Worm (Caenorhabditis elegans): Measurements from ENCODE around the gene twk-16.
A peak's percentile ranks its signal among the peaks of the same experiment; 100 is the strongest.

Gene twk-16

DNA sequence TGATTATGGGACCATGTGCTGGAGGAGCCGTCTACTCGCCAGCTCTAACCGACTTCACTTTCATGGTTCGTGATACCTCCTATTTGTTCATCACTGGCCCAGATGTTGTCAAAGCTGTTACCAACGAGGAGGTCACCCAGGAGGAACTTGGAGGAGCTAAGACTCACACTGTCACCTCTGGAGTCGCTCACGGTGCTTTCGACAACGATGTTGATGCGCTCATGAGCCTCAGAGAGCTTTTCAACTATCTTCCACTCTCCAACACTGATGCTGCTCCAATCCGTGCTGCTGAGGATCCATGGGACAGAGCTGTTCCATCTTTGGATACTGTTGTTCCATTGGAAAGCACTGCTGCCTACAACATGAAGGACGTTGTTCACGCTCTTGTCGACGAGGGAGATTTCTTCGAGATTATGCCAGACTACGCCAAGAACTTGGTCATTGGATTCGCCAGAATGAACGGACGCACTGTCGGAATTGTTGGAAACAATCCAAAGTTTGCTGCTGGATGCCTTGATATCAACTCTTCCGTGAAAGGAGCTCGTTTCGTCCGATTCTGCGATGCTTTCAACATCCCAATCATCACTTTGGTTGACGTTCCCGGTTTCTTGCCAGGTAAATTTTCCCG lies 10.3 kb downstream of the twk-16 start:
- no peak for TF ChIP-seq vab-7 (GFP tag; IDR thresholded peaks at IDR 0.05)
- peak; percentile 82 for TF ChIP-seq aha-1 (tag)
- peak in 1 of 2 experiments; percentile 90 for TF ChIP-seq unc-62 (GFP tag; optimal IDR thresholded peaks at IDR 0.05 in 1 of 2)
- no peak for TF ChIP-seq unc-62 (tag; optimal IDR thresholded peaks at IDR 0.05)

DNA sequence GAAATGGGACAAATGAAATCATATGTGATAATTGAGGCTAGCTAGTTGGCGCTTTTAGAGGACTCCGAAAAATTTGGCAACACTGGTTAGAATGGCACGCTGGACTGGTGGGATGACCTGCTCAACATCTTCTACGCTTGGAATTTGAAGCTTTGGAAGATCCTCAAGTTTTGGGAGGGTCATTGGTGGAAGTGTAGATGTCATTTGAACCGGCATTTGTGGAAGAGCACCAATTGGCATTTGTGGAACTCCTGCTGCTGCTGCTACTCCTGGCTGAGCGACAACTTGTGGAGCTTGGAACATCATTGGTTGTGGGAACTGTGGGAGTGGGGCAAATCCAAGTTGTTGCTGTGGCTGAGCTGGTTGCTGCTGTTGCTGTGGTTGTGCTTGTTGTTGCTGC lies 11.5 kb downstream of the twk-16 start:
- peak in 1 of 2 experiments; percentile 15 for TF ChIP-seq lsy-2 (tag; optimal IDR thresholded peaks at IDR 0.05)
- no peak for TF ChIP-seq dpl-1 (GFP tag; optimal IDR thresholded peaks at IDR 0.05)
- TF ChIP-seq pqm-1 (tag; optimal IDR thresholded peaks at IDR 0.05): no peak
- TF ChIP-seq set-16 (GFP tag; IDR thresholded peaks at IDR 0.05): peak; percentile 32; the same call in 1 of the 2 replicates
- peak; percentile 42; the same call in 1 of the 2 replicates for TF ChIP-seq hmg-1.1 (GFP tag; IDR thresholded peaks at IDR 0.05)
- 0 out of 2 replicates have a peak, but pooled peaks have one; percentile 4 for TF ChIP-seq nhr-42 (GFP tag; IDR thresholded peaks at IDR 0.05)
- peak; percentile 6; the same call in 1 of the 2 replicates for TF ChIP-seq egl-43 (GFP tag; IDR thresholded peaks at IDR 0.05)
- TF ChIP-seq ceh-44 (GFP tag; IDR thresholded peaks at IDR 0.05): no peak
- TF ChIP-seq T26A8.4 (GFP tag; IDR thresholded peaks at IDR 0.05): 0 out of 2 replicates have a peak, but pooled peaks have one; percentile 21
- no peak for TF ChIP-seq cey-2 (tag; optimal IDR thresholded peaks at IDR 0.05; ENCODE audit: borderline replicate concordance, insufficient read depth)
- no peak for TF ChIP-seq spr-1 (tag; optimal IDR thresholded peaks at IDR 0.05)
- TF ChIP-seq lin-15B (tag; optimal IDR thresholded peaks at IDR 0.05): no peak
- TF ChIP-seq lin-13 (GFP tag; optimal IDR thresholded peaks at IDR 0.05): no peak
- no peak for TF ChIP-seq ceh-32 (tag; optimal IDR thresholded peaks at IDR 0.05; ENCODE audit: poor library complexity)
- peak in 1 of 2 experiments; percentile 20 for TF ChIP-seq daf-16 (GFP tag; optimal IDR thresholded peaks at IDR 0.05)
- TF ChIP-seq daf-16 (tag; optimal IDR thresholded peaks at IDR 0.05): no peak
- no peak for TF ChIP-seq T20F7.1 (GFP tag; optimal IDR thresholded peaks at IDR 0.05)
- peak; percentile 71 for TF ChIP-seq aha-1 (tag)
- peak; percentile 68; the same call in 1 of the 2 replicates for TF ChIP-seq dmd-8 (GFP tag; IDR thresholded peaks at IDR 0.05)
- no peak for TF ChIP-seq ztf-7 (tag; optimal IDR thresholded peaks at IDR 0.05)
- no peak for TF ChIP-seq attf-4 (tag; optimal IDR thresholded peaks at IDR 0.05)
- TF ChIP-seq hlh-11 (tag; optimal IDR thresholded peaks at IDR 0.05): peak; percentile 0
- TF ChIP-seq ama-1 (optimal IDR thresholded peaks at IDR 0.05): peak; percentile 83
- TF ChIP-seq nhr-28 (tag; optimal IDR thresholded peaks at IDR 0.05): no peak

- TF ChIP-seq nhr-11 (tag; optimal IDR thresholded peaks at IDR 0.05): no peak
- no peak for TF ChIP-seq spr-3 (GFP tag; optimal IDR thresholded peaks at IDR 0.05)
- no peak for TF ChIP-seq dpl-1 (GFP tag; optimal IDR thresholded peaks at IDR 0.05)
- no peak for TF ChIP-seq ceh-32 (tag; optimal IDR thresholded peaks at IDR 0.05; ENCODE audit: poor library complexity)
- TF ChIP-seq hlh-11 (tag; optimal IDR thresholded peaks at IDR 0.05): peak; percentile 9
- no peak for TF ChIP-seq pha-4 (GFP tag; IDR thresholded peaks at IDR 0.05)
- no peak for TF ChIP-seq pha-4 (tag; optimal IDR thresholded peaks at IDR 0.05)
- TF ChIP-seq set-16 (GFP tag; IDR thresholded peaks at IDR 0.05): peak; percentile 49; the same call in 1 of the 2 replicates
- TF ChIP-seq mxl-3 (GFP tag; optimal IDR thresholded peaks at IDR 0.05): peak; percentile 24
- peak; percentile 38 for TF ChIP-seq aha-1 (tag)
- TF ChIP-seq mdt-29 (GFP tag; IDR thresholded peaks at IDR 0.05): no peak
- TF ChIP-seq unc-130 (GFP tag; optimal IDR thresholded peaks at IDR 0.05): no peak
- TF ChIP-seq T26A8.4 (GFP tag; IDR thresholded peaks at IDR 0.05): no peak
Measured at ce11 chrX:3094304-3094703, 13.4 kb downstream of the twk-16 start, which contains the start of gene wrt-2. Gene wrt-2 (minus strand): TSS chrX:3094349.

DNA sequence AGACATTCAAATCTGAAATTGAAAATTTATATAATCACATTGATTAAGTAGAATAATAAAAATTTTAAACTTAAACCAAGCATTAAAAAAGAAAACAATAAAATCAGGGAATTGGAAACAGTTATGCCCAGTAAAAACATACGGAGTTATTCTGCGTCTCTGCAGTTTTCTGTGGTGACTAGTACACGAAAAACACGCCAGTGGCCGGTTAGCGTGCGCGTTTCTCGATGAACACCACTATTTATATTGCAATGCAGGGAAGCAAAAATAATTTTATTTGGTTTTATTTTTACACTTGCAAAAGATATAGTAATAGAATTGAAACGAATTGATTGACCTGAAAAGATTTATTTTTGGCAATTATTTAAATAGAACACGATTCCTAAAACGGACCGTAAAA lies 18.9 kb downstream of the twk-16 start, which contains the start of gene sec-3:
TSS of gene sec-3 (minus strand) at position 21 of the 400 bp plus-strand sequence.
- no peak for TF ChIP-seq cey-2 (tag; optimal IDR thresholded peaks at IDR 0.05; ENCODE audit: borderline replicate concordance, insufficient read depth)
- TF ChIP-seq zfp-3 (GFP tag; conservative IDR thresholded peaks at IDR 0.05): peak; percentile 68
- peak; percentile 94 for TF ChIP-seq mep-1 (tag; optimal IDR thresholded peaks at IDR 0.05)
- no peak for TF ChIP-seq lim-7 (GFP tag; IDR thresholded peaks at IDR 0.05)
- peak; percentile 75; the same call in 1 of the 2 replicates for TF ChIP-seq daf-19 (GFP tag; conservative IDR thresholded peaks at IDR 0.05)
- TF ChIP-seq dve-1 (tag; optimal IDR thresholded peaks at IDR 0.05; ENCODE audit: insufficient read depth): peak; percentile 96
- 0 out of 2 replicates have a peak, but pooled peaks have one; percentile 17 for TF ChIP-seq ctbp-1 (GFP tag; IDR thresholded peaks at IDR 0.05)
- no peak for TF ChIP-seq ceh-82 (tag; optimal IDR thresholded peaks at IDR 0.05)
- TF ChIP-seq ceh-28 (tag; optimal IDR thresholded peaks at IDR 0.05): no peak
- TF ChIP-seq daf-12 (tag; optimal IDR thresholded peaks at IDR 0.05): no peak
- TF ChIP-seq lsy-2 (tag; optimal IDR thresholded peaks at IDR 0.05): peak in 1 of 2 experiments; percentile 92
- peak in 1 of 2 experiments; percentile 84 for TF ChIP-seq hif-1 (tag; optimal IDR thresholded peaks at IDR 0.05)
- no peak for TF ChIP-seq D1046.2 (GFP tag; IDR thresholded peaks at IDR 0.05)
- peak; percentile 53; the same call in 1 of the 2 replicates for TF ChIP-seq php-3 (GFP tag; IDR thresholded peaks at IDR 0.05)
- TF ChIP-seq nhr-111 (GFP tag; optimal IDR thresholded peaks at IDR 0.05): no peak
